Fruit fly (Drosophila melanogaster) whole organism, wandering third instar larva: Measurements from ENCODE around the gene Tengl1.

Experiments
- GATAd ChIP-seq: sonication (Bioruptor generic); optimal IDR thresholded peaks from 2 replicates; lab custom pipeline; 2016; ENCODE audit warnings: missing biosample characterization, missing genetic modification characterization
- h ChIP-seq: fragments of 200-800 bp; sonication (Bioruptor generic); optimal IDR thresholded peaks from 3 replicates; lab custom pipeline; 2016; ENCODE audit warnings: missing biosample characterization, mild to moderate bottlenecking, missing genetic modification characterization
- pan ChIP-seq: fragments of >200 bp; optimal IDR thresholded peaks from 2 replicates; lab custom pipeline; 2017
- psq ChIP-seq: fragments of 200-800 bp; sonication (Bioruptor generic); optimal IDR thresholded peaks from 3 replicates; lab custom pipeline; 2017; ENCODE audit warnings: missing biosample characterization, mild to moderate bottlenecking, missing genetic modification characterization, moderate library complexity

- TF ChIP-seq h (GFP tag; lab: Kevin White, UChicago) (no peak), pan (no peak), GATAd (GFP tag; lab: Kevin White, UChicago) (no peak), psq (GFP tag; lab: Kevin White, UChicago) (no peak)
Measured at dm6 chr2L:2252745-2253144, 12.4 kb upstream of the Tengl1 start, which contains the start of gene CG17234.
